Fruit fly (Drosophila melanogaster) whole organism, embryonic: Measurements from ENCODE around the gene CG12398.

Source experiments
- Adf1 ChIP-seq: fragments of 200-800 bp; sonication (Bioruptor generic); IDR thresholded peaks from 2 replicates; pipeline ENCODE4 v1.3.6; 2022; ENCODE audit warnings: missing biosample characterization, missing genetic modification characterization
- Bgb ChIP-seq: fragments of 200-800 bp; sonication (Bioruptor generic); IDR thresholded peaks from 2 replicates; pipeline ENCODE4 v1.3.6; 2022; ENCODE audit warnings: missing biosample characterization, missing genetic modification characterization; ENCODE audit not compliant: partially characterized antibody
- CG11504 ChIP-seq: fragments of 200-800 bp; sonication (Bioruptor generic); optimal IDR thresholded peaks from 3 replicates; lab custom pipeline; 2019; ENCODE audit warnings: missing biosample characterization, mild to moderate bottlenecking, missing genetic modification characterization, moderate library complexity
- CG12659 ChIP-seq: fragments of 200-800 bp; sonication (Bioruptor generic); optimal IDR thresholded peaks from 3 replicates; lab custom pipeline; 2017; ENCODE audit warnings: mild to moderate bottlenecking, missing biosample characterization, missing genetic modification reagents, missing genetic modification characterization
- CG14860 ChIP-seq: fragments of 200-800 bp; sonication (Bioruptor generic); IDR thresholded peaks from 3 replicates; pipeline ENCODE4 v1.3.6; 2022; ENCODE audit warnings: missing biosample characterization, missing genetic modification characterization; ENCODE audit not compliant: partially characterized antibody
- CG1529 ChIP-seq: fragments of 200-800 bp; sonication (Bioruptor generic); optimal IDR thresholded peaks from 3 replicates; lab custom pipeline; 2018; ENCODE audit warnings: missing biosample characterization, missing genetic modification characterization
- CG16813 ChIP-seq: fragments of 200-800 bp; sonication (Bioruptor generic); IDR thresholded peaks from 3 replicates; pipeline ENCODE4 v1.3.6; 2022; ENCODE audit warnings: missing biosample characterization, missing genetic modification characterization; ENCODE audit not compliant: partially characterized antibody
- CG16815 ChIP-seq: fragments of 200-800 bp; sonication (Bioruptor generic); optimal IDR thresholded peaks from 3 replicates; lab custom pipeline; 2017; ENCODE audit warnings: missing biosample characterization, mild to moderate bottlenecking, missing genetic modification characterization
- CG17612 ChIP-seq: fragments of 200-800 bp; sonication (Bioruptor generic); IDR thresholded peaks from 2 replicates; pipeline ENCODE4 v1.3.6; 2022; ENCODE audit warnings: missing biosample characterization, missing genetic modification characterization
- CG2116 ChIP-seq: fragments of 200-800 bp; sonication (Bioruptor generic); optimal IDR thresholded peaks from 3 replicates; lab custom pipeline; 2018; ENCODE audit warnings: missing biosample characterization, mild to moderate bottlenecking, missing genetic modification characterization
- CG2120 ChIP-seq: fragments of 200-800 bp; sonication (Bioruptor generic); optimal IDR thresholded peaks from 3 replicates; lab custom pipeline; 2016; ENCODE audit warnings: missing biosample characterization, missing genetic modification characterization
- CG33213 ChIP-seq: fragments of 200-800 bp; sonication (Bioruptor generic); optimal IDR thresholded peaks from 3 replicates; lab custom pipeline; 2016; ENCODE audit warnings: missing biosample characterization, missing genetic modification characterization
- CG6791 ChIP-seq: fragments of 200-800 bp; sonication (Bioruptor generic); IDR thresholded peaks from 3 replicates; pipeline ENCODE4 v1.3.6; 2022; ENCODE audit warnings: missing biosample characterization, missing genetic modification characterization; ENCODE audit not compliant: partially characterized antibody
- D ChIP-seq, 2 experiments: fragments of 200-800 bp in 1 of 2; fragments of >200 bp in 1 of 2; sonication (Bioruptor generic) in 1 of 2; optimal IDR thresholded peaks; 2 replicates in 1 of 2; 3 replicates in 1 of 2; lab custom pipeline; 2017; ENCODE audit warnings: mild to moderate bottlenecking in 1 of 2, missing biosample characterization in 1 of 2, missing genetic modification characterization in 1 of 2, missing genetic modification reagents in 1 of 2
- Dip2 ChIP-seq: fragments of 200-800 bp; sonication (Bioruptor generic); IDR thresholded peaks from 2 replicates; pipeline ENCODE4 v1.3.6; 2022; ENCODE audit warnings: missing biosample characterization, missing genetic modification characterization
- Dll ChIP-seq: fragments of 200-800 bp; sonication (Bioruptor generic); IDR thresholded peaks from 4 replicates; pipeline ENCODE4 v1.3.6; 2022; ENCODE audit warnings: missing biosample characterization, missing genetic modification characterization; ENCODE audit not compliant: partially characterized antibody
- Dp ChIP-seq: fragments of 200-800 bp; sonication (Bioruptor generic); optimal IDR thresholded peaks from 2 replicates; lab custom pipeline; 2018; ENCODE audit warnings: missing biosample characterization, mild to moderate bottlenecking, missing genetic modification characterization, moderate library complexity
- E2f2 ChIP-seq: fragments of 200-800 bp; sonication (Bioruptor generic); IDR thresholded peaks from 2 replicates; pipeline ENCODE4 v1.3.6; 2022; ENCODE audit warnings: missing biosample characterization, missing genetic modification characterization
- ERR ChIP-seq: fragments of 200-800 bp; sonication (Bioruptor generic); optimal IDR thresholded peaks from 2 replicates; lab custom pipeline; 2016; ENCODE audit warnings: missing biosample characterization, missing genetic modification characterization
- Ets97D ChIP-seq: fragments of 200-800 bp; sonication (Bioruptor generic); optimal IDR thresholded peaks from 3 replicates; lab custom pipeline; 2016; ENCODE audit warnings: missing biosample characterization, missing genetic modification characterization
- HmgD ChIP-seq: fragments of 200-800 bp; sonication (Bioruptor generic); optimal IDR thresholded peaks from 3 replicates; lab custom pipeline; 2016; ENCODE audit warnings: missing biosample characterization, missing genetic modification characterization
- Hmr ChIP-seq: fragments of 200-800 bp; sonication (Bioruptor generic); optimal IDR thresholded peaks from 3 replicates; lab custom pipeline; 2017; ENCODE audit warnings: mild to moderate bottlenecking, missing biosample characterization, missing genetic modification reagents, missing genetic modification characterization
- Opbp ChIP-seq: fragments of 200-800 bp; sonication (Bioruptor generic); IDR thresholded peaks from 3 replicates; pipeline ENCODE4 v1.3.6; 2022; ENCODE audit warnings: missing biosample characterization, missing genetic modification characterization; ENCODE audit not compliant: partially characterized antibody
- Sry-δ ChIP-seq: fragments of 200-800 bp; sonication (Bioruptor generic); optimal IDR thresholded peaks from 2 replicates; lab custom pipeline; 2016; ENCODE audit warnings: missing biosample characterization, missing genetic modification characterization
- Ssrp ChIP-seq: fragments of 200-800 bp; sonication (Bioruptor generic); optimal IDR thresholded peaks from 2 replicates; lab custom pipeline; 2018; ENCODE audit warnings: missing biosample characterization, mild to moderate bottlenecking, missing genetic modification characterization, moderate library complexity
- Trl ChIP-seq, 3 experiments: fragments of >200 bp in 2 of 3; fragments of 200-800 bp in 1 of 3; sonication (Bioruptor generic) in 1 of 3; optimal IDR thresholded peaks; 2 replicates in 1 of 3; 3 replicates in 2 of 3; lab custom pipeline; 2016 to 2017; ENCODE audit warnings: missing biosample characterization in 1 of 3, missing genetic modification characterization in 1 of 3
- al ChIP-seq: fragments of 200-800 bp; sonication (Bioruptor generic); IDR thresholded peaks from 2 replicates; pipeline ENCODE4 v1.3.6; 2022; ENCODE audit warnings: missing biosample characterization, missing genetic modification characterization
- ara ChIP-seq: fragments of 200-800 bp; sonication (Bioruptor generic); IDR thresholded peaks from 2 replicates; pipeline ENCODE4 v1.3.6; 2022; ENCODE audit warnings: missing biosample characterization, missing genetic modification characterization
- caup ChIP-seq: fragments of 200-800 bp; sonication (Bioruptor generic); optimal IDR thresholded peaks from 3 replicates; lab custom pipeline; 2017; ENCODE audit warnings: missing biosample characterization, mild to moderate bottlenecking, missing genetic modification characterization, moderate library complexity; ENCODE audit not compliant: severe bottlenecking
- gem ChIP-seq: fragments of 200-800 bp; sonication (Bioruptor generic); optimal IDR thresholded peaks from 2 replicates; lab custom pipeline; 2019; ENCODE audit warnings: missing biosample characterization, mild to moderate bottlenecking, missing genetic modification characterization, moderate library complexity
- gfzf ChIP-seq: fragments of 200-800 bp; sonication (Bioruptor generic); optimal IDR thresholded peaks from 2 replicates; lab custom pipeline; 2016; ENCODE audit warnings: missing biosample characterization, mild to moderate bottlenecking, missing genetic modification characterization, moderate library complexity
- lab ChIP-seq: fragments of 200-800 bp; sonication (Bioruptor generic); optimal IDR thresholded peaks from 3 replicates; lab custom pipeline; 2017; ENCODE audit warnings: missing biosample characterization, missing genetic modification characterization, mild to moderate bottlenecking, moderate library complexity, missing genetic modification reagents
- lilli ChIP-seq: fragments of 200-800 bp; sonication (Bioruptor generic); optimal IDR thresholded peaks from 3 replicates; lab custom pipeline; 2016; ENCODE audit warnings: missing biosample characterization, missing genetic modification characterization
- mirr ChIP-seq: fragments of 200-800 bp; sonication (Bioruptor generic); optimal IDR thresholded peaks from 3 replicates; lab custom pipeline; 2018; ENCODE audit warnings: missing biosample characterization, mild to moderate bottlenecking, missing genetic modification characterization
- oc ChIP-seq: fragments of 200-800 bp; sonication (Bioruptor generic); optimal IDR thresholded peaks from 2 replicates; lab custom pipeline; 2018; ENCODE audit warnings: missing biosample characterization, mild to moderate bottlenecking, missing genetic modification characterization, moderate library complexity
- onecut ChIP-seq: fragments of 200-800 bp; sonication (Bioruptor generic); IDR thresholded peaks from 2 replicates; pipeline ENCODE4 v1.3.6; 2022; ENCODE audit warnings: missing biosample characterization, missing genetic modification characterization
- pzg ChIP-seq: fragments of 200-800 bp; sonication (Bioruptor generic); optimal IDR thresholded peaks from 3 replicates; lab custom pipeline; 2018; ENCODE audit warnings: missing biosample characterization, mild to moderate bottlenecking, missing genetic modification characterization, moderate library complexity
- ranshi ChIP-seq: fragments of 200-800 bp; sonication (Bioruptor generic); IDR thresholded peaks from 2 replicates; pipeline ENCODE4 v1.3.6; 2022; ENCODE audit warnings: missing biosample characterization, missing genetic modification characterization
- row ChIP-seq: fragments of 200-800 bp; sonication (Bioruptor generic); IDR thresholded peaks from 3 replicates; pipeline ENCODE4 v1.3.6; 2022; ENCODE audit warnings: missing biosample characterization, missing genetic modification characterization
- scrt ChIP-seq: fragments of 200-800 bp; sonication (Bioruptor generic); optimal IDR thresholded peaks from 2 replicates; lab custom pipeline; 2018; ENCODE audit warnings: missing biosample characterization, mild to moderate bottlenecking, missing genetic modification characterization, moderate library complexity
- slbo ChIP-seq: fragments of 200-800 bp; sonication (Bioruptor generic); IDR thresholded peaks from 2 replicates; pipeline ENCODE4 v1.3.6; 2022; ENCODE audit warnings: missing biosample characterization, missing genetic modification characterization
- sna ChIP-seq: fragments of 200-800 bp; sonication (Bioruptor generic); IDR thresholded peaks from 2 replicates; pipeline ENCODE4 v1.3.6; 2022; ENCODE audit warnings: missing biosample characterization, missing genetic modification characterization; ENCODE audit not compliant: partially characterized antibody
- ssp ChIP-seq: fragments of 200-800 bp; sonication (Bioruptor generic); IDR thresholded peaks from 2 replicates; pipeline ENCODE4 v1.3.6; 2022; ENCODE audit warnings: missing biosample characterization, missing genetic modification characterization
- stwl ChIP-seq: fragments of 200-800 bp; sonication (Bioruptor generic); optimal IDR thresholded peaks from 3 replicates; lab custom pipeline; 2018; ENCODE audit warnings: missing biosample characterization, mild to moderate bottlenecking, missing genetic modification characterization, moderate library complexity
- trem ChIP-seq: fragments of 200-800 bp; optimal IDR thresholded peaks from 3 replicates; lab custom pipeline; 2019; ENCODE audit warnings: missing biosample characterization, mild to moderate bottlenecking, missing genetic modification characterization, moderate library complexity
- vnd ChIP-seq: fragments of 200-800 bp; sonication (Bioruptor generic); IDR thresholded peaks from 3 replicates; pipeline ENCODE4 v1.3.6; 2022; ENCODE audit warnings: missing biosample characterization, missing genetic modification characterization; ENCODE audit not compliant: partially characterized antibody

CG12398 gene

dm6 chrX:14955050-14955783, 41.6 kb upstream of the CG12398 start, which contains the start of the genes CG9030 and eag (continued):
- peak; percentile 34; the same call in 1 of the 2 replicates for TF ChIP-seq slbo (GFP tag; lab: Robert Waterston, UW)
- TF ChIP-seq CG11504 (tag; lab: Kevin White, UChicago) = peak; percentile 36
- peak; percentile 31 for TF ChIP-seq gfzf (GFP tag; lab: Kevin White, UChicago)
- peak; percentile 82 for TF ChIP-seq vnd (GFP tag; lab: Robert Waterston, UW)
- TF ChIP-seq CG16815 (GFP tag; lab: Kevin White, UChicago) = no peak
- peak; percentile 19 for TF ChIP-seq ERR
- TF ChIP-seq sna (GFP tag; lab: Robert Waterston, UW) = peak; percentile 83
- TF ChIP-seq HmgD (GFP tag; lab: Kevin White, UChicago) = peak; percentile 12
- peak; percentile 89 for TF ChIP-seq CG16813
- TF ChIP-seq oc (tag; lab: Kevin White, UChicago) = no peak
- peak; percentile 69 for TF ChIP-seq CG33213 (GFP tag; lab: Kevin White, UChicago)
- peak; percentile 88 for TF ChIP-seq Dll
- TF ChIP-seq Ssrp (tag; lab: Kevin White, UChicago) = no peak
- peak; percentile 96 for TF ChIP-seq Bgb (GFP tag; lab: Robert Waterston, UW)
- no peak for TF ChIP-seq gem
- TF ChIP-seq Hmr = peak; percentile 56
- peak; percentile 45; the same call in 1 of the 2 replicates for TF ChIP-seq Dip2 (GFP tag; lab: Robert Waterston, UW)
- peak; percentile 94 for TF ChIP-seq Sry-δ (GFP tag; lab: Kevin White, UChicago)
- peak; percentile 39 for TF ChIP-seq onecut (GFP tag; lab: Robert Waterston, UW)
- TF ChIP-seq al = 0 out of 2 replicates have a peak, but pooled peaks have one; percentile 6
- TF ChIP-seq CG2120 (GFP tag; lab: Kevin White, UChicago) = peak; percentile 28
- peak; percentile 16; the same call in 1 of the 3 replicates for TF ChIP-seq row (GFP tag; lab: Robert Waterston, UW)
- TF ChIP-seq CG17612 (GFP tag; lab: Robert Waterston, UW) = peak; percentile 30; the same call in 1 of the 2 replicates
- peak; percentile 85 for TF ChIP-seq stwl (tag; lab: Kevin White, UChicago)
- peak; percentile 85 for TF ChIP-seq pzg (GFP tag; lab: Kevin White, UChicago)
- TF ChIP-seq ranshi (GFP tag; lab: Robert Waterston, UW) = 0 out of 2 replicates have a peak, but pooled peaks have one; percentile 20
- peak; percentile 2 for TF ChIP-seq caup (GFP tag; lab: Kevin White, UChicago)
- peak; percentile 93 for TF ChIP-seq CG6791 (GFP tag; lab: Robert Waterston, UW)
- TF ChIP-seq Ets97D = peak; percentile 55
- TF ChIP-seq CG1529 (GFP tag; lab: Kevin White, UChicago) = no peak
- no peak for TF ChIP-seq mirr (GFP tag; lab: Kevin White, UChicago)
- TF ChIP-seq Dp = peak; percentile 72
- TF ChIP-seq E2f2 (GFP tag; lab: Robert Waterston, UW) = peak; percentile 85
- peak; percentile 33 for TF ChIP-seq scrt
- peak; percentile 69 for TF ChIP-seq Adf1
- peak; percentile 11 for TF ChIP-seq trem
- peak; percentile 10 for TF ChIP-seq lab (GFP tag; lab: Kevin White, UChicago)
- TF ChIP-seq lilli (GFP tag; lab: Kevin White, UChicago) = peak; percentile 30
- peak; percentile 70 for TF ChIP-seq CG2116 (GFP tag; lab: Kevin White, UChicago)
- TF ChIP-seq D (optimal IDR thresholded peaks at IDR 0.05; lab: Kevin White, UChicago) = no peak
- TF ChIP-seq D (GFP tag; optimal IDR thresholded peaks at IDR 0.05; lab: Kevin White, UChicago) = no peak
- peak; percentile 75 for TF ChIP-seq CG14860
- TF ChIP-seq CG12659 (GFP tag; lab: Kevin White, UChicago) = peak; percentile 23
- no peak for TF ChIP-seq Trl (optimal IDR thresholded peaks at IDR 0.05; lab: Kevin White, UChicago)
- peak; percentile 34 for TF ChIP-seq Trl (GFP tag; optimal IDR thresholded peaks at IDR 0.05; lab: Kevin White, UChicago)
- TF ChIP-seq ara (GFP tag; lab: Robert Waterston, UW) = no peak
- TF ChIP-seq Opbp (GFP tag; lab: Robert Waterston, UW) = peak; percentile 90
- no peak for TF ChIP-seq ssp
